Fruit fly (Drosophila melanogaster) whole organism, embryonic: Measurements from ENCODE around the gene CG4074.

Source experiments
- BtbVII ChIP-seq: fragments of 200-800 bp; sonication (Bioruptor generic); optimal IDR thresholded peaks from 3 replicates; lab custom pipeline; 2017; ENCODE audit warnings: missing biosample characterization, mild to moderate bottlenecking, missing genetic modification characterization
- CG10462 ChIP-seq: fragments of 200-800 bp; sonication (Bioruptor generic); optimal IDR thresholded peaks from 2 replicates; lab custom pipeline; 2016; ENCODE audit warnings: missing biosample characterization, missing genetic modification characterization
- CG11504 ChIP-seq: fragments of 200-800 bp; sonication (Bioruptor generic); optimal IDR thresholded peaks from 3 replicates; lab custom pipeline; 2019; ENCODE audit warnings: missing biosample characterization, mild to moderate bottlenecking, missing genetic modification characterization, moderate library complexity
- CG12659 ChIP-seq: fragments of 200-800 bp; sonication (Bioruptor generic); optimal IDR thresholded peaks from 3 replicates; lab custom pipeline; 2017; ENCODE audit warnings: mild to moderate bottlenecking, missing biosample characterization, missing genetic modification reagents, missing genetic modification characterization
- CG13894 ChIP-seq: fragments of 200-800 bp; sonication (Bioruptor generic); optimal IDR thresholded peaks from 3 replicates; lab custom pipeline; 2018; ENCODE audit warnings: missing biosample characterization, mild to moderate bottlenecking, missing genetic modification characterization, moderate library complexity
- CG14860 ChIP-seq: fragments of 200-800 bp; sonication (Bioruptor generic); IDR thresholded peaks from 3 replicates; pipeline ENCODE4 v1.3.6; 2022; ENCODE audit warnings: missing biosample characterization, missing genetic modification characterization; ENCODE audit not compliant: partially characterized antibody
- CG17186 ChIP-seq: fragments of 200-800 bp; sonication (Bioruptor generic); optimal IDR thresholded peaks from 3 replicates; lab custom pipeline; 2017; ENCODE audit warnings: missing biosample characterization, missing genetic modification reagents, missing genetic modification characterization
- CG17361 ChIP-seq: fragments of 200-800 bp; sonication (Bioruptor generic); IDR thresholded peaks from 3 replicates; pipeline ENCODE4 v1.3.6; 2022; ENCODE audit warnings: missing biosample characterization, missing genetic modification characterization
- CG17568 ChIP-seq: fragments of 200-800 bp; sonication (Bioruptor generic); optimal IDR thresholded peaks from 2 replicates; lab custom pipeline; 2018; ENCODE audit warnings: missing biosample characterization, mild to moderate bottlenecking, missing genetic modification characterization, moderate library complexity
- CG17612 ChIP-seq: fragments of 200-800 bp; sonication (Bioruptor generic); IDR thresholded peaks from 2 replicates; pipeline ENCODE4 v1.3.6; 2022; ENCODE audit warnings: missing biosample characterization, missing genetic modification characterization
- CG18011 ChIP-seq: fragments of 200-800 bp; sonication (Bioruptor generic); optimal IDR thresholded peaks from 2 replicates; lab custom pipeline; 2017; ENCODE audit warnings: missing biosample characterization, missing genetic modification characterization, mild to moderate bottlenecking, moderate library complexity, missing genotype
- CG18262 ChIP-seq: fragments of 200-800 bp; optimal IDR thresholded peaks from 3 replicates; lab custom pipeline; 2019; ENCODE audit warnings: missing biosample characterization, mild to moderate bottlenecking, missing genetic modification characterization, moderate library complexity
- CG34376 ChIP-seq: fragments of 200-800 bp; sonication (Bioruptor generic); optimal IDR thresholded peaks from 2 replicates; lab custom pipeline; 2018; ENCODE audit warnings: missing biosample characterization, mild to moderate bottlenecking, missing genetic modification characterization
- CG5180 ChIP-seq: fragments of 200-800 bp; sonication (Bioruptor generic); optimal IDR thresholded peaks from 3 replicates; lab custom pipeline; 2017; ENCODE audit warnings: missing biosample characterization, missing genetic modification characterization, mild to moderate bottlenecking, moderate library complexity, missing genetic modification reagents
- CG6683 ChIP-seq: fragments of 200-800 bp; sonication (Bioruptor generic); optimal IDR thresholded peaks from 2 replicates; lab custom pipeline; 2017; ENCODE audit warnings: missing biosample characterization, mild to moderate bottlenecking, missing genetic modification characterization, missing genetic modification reagents
- CTCF ChIP-seq: fragments of 200-800 bp; sonication (Bioruptor generic); optimal IDR thresholded peaks from 2 replicates; lab custom pipeline; 2017; ENCODE audit warnings: missing biosample characterization, mild to moderate bottlenecking, missing genetic modification characterization, moderate library complexity
- CoRest ChIP-seq: fragments of 200-800 bp; sonication (Bioruptor generic); optimal IDR thresholded peaks from 3 replicates; lab custom pipeline; 2018; ENCODE audit warnings: missing biosample characterization, mild to moderate bottlenecking, missing genetic modification characterization, moderate library complexity
- D ChIP-seq, 2 experiments: fragments of 200-800 bp in 1 of 2; fragments of >200 bp in 1 of 2; sonication (Bioruptor generic) in 1 of 2; optimal IDR thresholded peaks; 2 replicates in 1 of 2; 3 replicates in 1 of 2; lab custom pipeline; 2017; ENCODE audit warnings: mild to moderate bottlenecking in 1 of 2, missing biosample characterization in 1 of 2, missing genetic modification characterization in 1 of 2, missing genetic modification reagents in 1 of 2
- Ets65A ChIP-seq: fragments of 200-800 bp; sonication (Bioruptor generic); peaks from one replicate; lab custom pipeline; 2016; ENCODE audit warnings: missing biosample characterization, missing genetic modification characterization
- Fer1 ChIP-seq: fragments of 200-800 bp; sonication (Bioruptor generic); optimal IDR thresholded peaks from 2 replicates; lab custom pipeline; 2017; ENCODE audit warnings: missing biosample characterization, mild to moderate bottlenecking, missing genetic modification characterization
- H2.0 ChIP-seq: fragments of 200-800 bp; sonication (Bioruptor generic); IDR thresholded peaks from 2 replicates; pipeline ENCODE4 v1.3.6; 2022; ENCODE audit warnings: missing biosample characterization, missing genetic modification characterization
- MBD-R2 ChIP-seq: fragments of 200-800 bp; sonication (Bioruptor generic); IDR thresholded peaks from 2 replicates; pipeline ENCODE4 v1.3.6; 2022; ENCODE audit warnings: missing biosample characterization, missing genetic modification characterization
- MTF-1 ChIP-seq: fragments of 200-800 bp; sonication (Bioruptor generic); optimal IDR thresholded peaks from 2 replicates; lab custom pipeline; 2018; ENCODE audit warnings: missing biosample characterization, mild to moderate bottlenecking, missing genetic modification characterization, borderline replicate concordance
- Oaz ChIP-seq: fragments of 200-800 bp; sonication (Bioruptor generic); IDR thresholded peaks from 2 replicates; pipeline ENCODE4 v1.3.6; 2022; ENCODE audit warnings: missing biosample characterization, missing genetic modification characterization
- PHDP ChIP-seq: fragments of 200-800 bp; sonication (Bioruptor generic); optimal IDR thresholded peaks from 3 replicates; lab custom pipeline; 2018; ENCODE audit warnings: missing biosample characterization, mild to moderate bottlenecking, missing genetic modification characterization, moderate library complexity
- Pdp1 ChIP-seq, 2 experiments: fragments of 200-800 bp; sonication (Bioruptor generic); optimal IDR thresholded peaks; 3 replicates each; lab custom pipeline; 2016; ENCODE audit warnings: missing biosample characterization in 2 of 2, missing genetic modification characterization in 2 of 2, mild to moderate bottlenecking in 1 of 2, moderate library complexity in 1 of 2
- Rfx ChIP-seq: fragments of 200-800 bp; sonication (Bioruptor generic); IDR thresholded peaks from 2 replicates; pipeline ENCODE4 v1.3.6; 2022; ENCODE audit warnings: missing biosample characterization, missing genetic modification characterization
- Sox100B ChIP-seq: fragments of 200-800 bp; sonication (Bioruptor generic); optimal IDR thresholded peaks from 3 replicates; lab custom pipeline; 2018; ENCODE audit warnings: missing biosample characterization, mild to moderate bottlenecking, missing genetic modification characterization
- abd-A ChIP-seq: fragments of 200-800 bp; sonication (Bioruptor generic); optimal IDR thresholded peaks from 3 replicates; lab custom pipeline; 2019; ENCODE audit warnings: missing biosample characterization, mild to moderate bottlenecking, missing genetic modification characterization, moderate library complexity
- bowl ChIP-seq: fragments of 200-800 bp; sonication (Bioruptor generic); IDR thresholded peaks from 2 replicates; pipeline ENCODE4 v1.3.6; 2022; ENCODE audit warnings: missing biosample characterization, missing genetic modification characterization
- dan ChIP-seq: fragments of 200-800 bp; sonication (Bioruptor generic); IDR thresholded peaks from 2 replicates; pipeline ENCODE4 v1.3.6; 2022; ENCODE audit warnings: missing biosample characterization, missing genetic modification characterization
- disco-r ChIP-seq: fragments of 200-800 bp; sonication (Bioruptor generic); optimal IDR thresholded peaks from 2 replicates; lab custom pipeline; 2016; ENCODE audit warnings: missing biosample characterization, missing genetic modification characterization
- dmrt99B ChIP-seq: fragments of 200-800 bp; sonication (Bioruptor generic); optimal IDR thresholded peaks from 2 replicates; lab custom pipeline; 2018; ENCODE audit warnings: missing biosample characterization, mild to moderate bottlenecking, missing genetic modification characterization, moderate library complexity
- dysf ChIP-seq: fragments of 200-800 bp; sonication (Bioruptor generic); IDR thresholded peaks from 3 replicates; pipeline ENCODE4 v1.3.6; 2022; ENCODE audit warnings: missing biosample characterization, missing genetic modification characterization
- ems ChIP-seq: fragments of 200-800 bp; sonication (Bioruptor generic); optimal IDR thresholded peaks from 3 replicates; lab custom pipeline; 2016; ENCODE audit warnings: missing biosample characterization, missing genetic modification characterization
- gcm ChIP-seq: fragments of 200-800 bp; sonication (Bioruptor generic); optimal IDR thresholded peaks from 2 replicates; lab custom pipeline; 2019; ENCODE audit warnings: missing biosample characterization, mild to moderate bottlenecking, missing genetic modification characterization, moderate library complexity
- h ChIP-seq: fragments of >200 bp; optimal IDR thresholded peaks from 2 replicates; lab custom pipeline; 2017
- lab ChIP-seq: fragments of 200-800 bp; sonication (Bioruptor generic); optimal IDR thresholded peaks from 3 replicates; lab custom pipeline; 2017; ENCODE audit warnings: missing biosample characterization, missing genetic modification characterization, mild to moderate bottlenecking, moderate library complexity, missing genetic modification reagents
- lilli ChIP-seq: fragments of 200-800 bp; sonication (Bioruptor generic); optimal IDR thresholded peaks from 3 replicates; lab custom pipeline; 2016; ENCODE audit warnings: missing biosample characterization, missing genetic modification characterization
- nmo ChIP-seq: fragments of 200-800 bp; sonication (Bioruptor generic); optimal IDR thresholded peaks from 2 replicates; lab custom pipeline; 2018; ENCODE audit warnings: missing biosample characterization, mild to moderate bottlenecking, missing genetic modification characterization, moderate library complexity
- peb ChIP-seq: fragments of 200-800 bp; sonication (Bioruptor generic); IDR thresholded peaks from 2 replicates; pipeline ENCODE4 v1.3.6; 2022; ENCODE audit warnings: missing biosample characterization, missing genetic modification characterization
- pho ChIP-seq: fragments of 200-800 bp; sonication (Bioruptor generic); optimal IDR thresholded peaks from 2 replicates; lab custom pipeline; 2016; ENCODE audit warnings: missing biosample characterization, missing genetic modification characterization
- phol ChIP-seq: fragments of 200-800 bp; sonication (Bioruptor generic); optimal IDR thresholded peaks from 3 replicates; lab custom pipeline; 2018; ENCODE audit warnings: missing biosample characterization, mild to moderate bottlenecking, missing genetic modification characterization, moderate library complexity
- prd ChIP-seq, 3 experiments: fragments of >200 bp in 2 of 3; fragments of 200-800 bp in 1 of 3; sonication (Bioruptor generic) in 1 of 3; optimal IDR thresholded peaks in 2 of 3; IDR thresholded peaks in 1 of 3; 2 replicates in 2 of 3; 3 replicates in 1 of 3; pipeline versions ENCODE4 v1.3.6 to Lab custom; 2017 to 2022; ENCODE audit warnings: missing biosample characterization in 1 of 3, missing genetic modification characterization in 1 of 3
- pzg ChIP-seq: fragments of 200-800 bp; sonication (Bioruptor generic); optimal IDR thresholded peaks from 3 replicates; lab custom pipeline; 2018; ENCODE audit warnings: missing biosample characterization, mild to moderate bottlenecking, missing genetic modification characterization, moderate library complexity
- row ChIP-seq: fragments of 200-800 bp; sonication (Bioruptor generic); IDR thresholded peaks from 3 replicates; pipeline ENCODE4 v1.3.6; 2022; ENCODE audit warnings: missing biosample characterization, missing genetic modification characterization
- scrt ChIP-seq: fragments of 200-800 bp; sonication (Bioruptor generic); optimal IDR thresholded peaks from 2 replicates; lab custom pipeline; 2018; ENCODE audit warnings: missing biosample characterization, mild to moderate bottlenecking, missing genetic modification characterization, moderate library complexity
- tx ChIP-seq: fragments of 200-800 bp; sonication (Bioruptor generic); optimal IDR thresholded peaks from 2 replicates; lab custom pipeline; 2016; ENCODE audit warnings: missing biosample characterization, missing genetic modification characterization
- vnd ChIP-seq: fragments of 200-800 bp; sonication (Bioruptor generic); IDR thresholded peaks from 3 replicates; pipeline ENCODE4 v1.3.6; 2022; ENCODE audit warnings: missing biosample characterization, missing genetic modification characterization; ENCODE audit not compliant: partially characterized antibody

Gene CG4074

dm6 chr3L:20747299-20747925 is 21.9 kb downstream of the CG4074 start (continued):
- TF ChIP-seq dysf (GFP tag; lab: Robert Waterston, UW), result 0 out of 3 replicates have a peak, but pooled peaks have one; percentile 35
- TF ChIP-seq CG6683 (GFP tag; lab: Kevin White, UChicago), result no peak
- peak; percentile 58 for TF ChIP-seq CG11504 (tag; lab: Kevin White, UChicago)
- TF ChIP-seq abd-A (tag; lab: Kevin White, UChicago), result peak; percentile 53
- TF ChIP-seq D (optimal IDR thresholded peaks at IDR 0.05; lab: Kevin White, UChicago), result no peak
- no peak for TF ChIP-seq D (GFP tag; optimal IDR thresholded peaks at IDR 0.05; lab: Kevin White, UChicago)
- TF ChIP-seq bowl (GFP tag; lab: Robert Waterston, UW), result no peak
- no peak for TF ChIP-seq CG12659
- TF ChIP-seq Rfx, result peak; percentile 24; the same call in 1 of the 2 replicates
- TF ChIP-seq peb (GFP tag; lab: Robert Waterston, UW), result no peak
- no peak for TF ChIP-seq Oaz
- TF ChIP-seq Pdp1 (GFP tag; optimal IDR thresholded peaks at IDR 0.05; lab: Kevin White, UChicago), result peak in 1 of 2 experiments; percentile 1
- no peak for TF ChIP-seq pzg (GFP tag; lab: Kevin White, UChicago)
- no peak for TF ChIP-seq vnd (GFP tag; lab: Robert Waterston, UW)
- peak; percentile 41 for TF ChIP-seq PHDP (tag; lab: Kevin White, UChicago)
- no peak for TF ChIP-seq CG18011 (GFP tag; lab: Kevin White, UChicago)
- TF ChIP-seq dmrt99B (tag; lab: Kevin White, UChicago), result peak; percentile 57
- no peak for TF ChIP-seq CG10462 (GFP tag; lab: Kevin White, UChicago)
- no peak for TF ChIP-seq prd (optimal IDR thresholded peaks at IDR 0.05; lab: Kevin White, UChicago)
- no peak for TF ChIP-seq prd (GFP tag; IDR thresholded peaks at IDR 0.05; lab: Robert Waterston, UW)
- TF ChIP-seq BtbVII, result no peak
- no peak for TF ChIP-seq CG17568 (GFP tag; lab: Kevin White, UChicago)
- TF ChIP-seq lilli (GFP tag; lab: Kevin White, UChicago), result peak; percentile 40
- no peak for TF ChIP-seq CG14860 (GFP tag; lab: Robert Waterston, UW)
- peak; percentile 25 for TF ChIP-seq Fer1 (GFP tag; lab: Kevin White, UChicago)
- no peak for TF ChIP-seq CG5180
- TF ChIP-seq disco-r (GFP tag; lab: Kevin White, UChicago), result no peak
- TF ChIP-seq tx (GFP tag; lab: Kevin White, UChicago), result no peak
- no peak for TF ChIP-seq MTF-1 (GFP tag; lab: Kevin White, UChicago)
- peak; percentile 86 for TF ChIP-seq CG13894 (tag; lab: Kevin White, UChicago)
- TF ChIP-seq scrt (GFP tag; lab: Kevin White, UChicago), result peak; percentile 64
- TF ChIP-seq CG34376 (GFP tag; lab: Kevin White, UChicago), result no peak
- TF ChIP-seq CG17186, result no peak
- peak; percentile 15 for TF ChIP-seq phol (tag; lab: Kevin White, UChicago)
- TF ChIP-seq CTCF, result no peak
- no peak for TF ChIP-seq gcm (GFP tag; lab: Kevin White, UChicago)
- TF ChIP-seq lab (GFP tag; lab: Kevin White, UChicago), result peak; percentile 54
- peak; percentile 89 for TF ChIP-seq Ets65A (GFP tag; lab: Kevin White, UChicago)
- TF ChIP-seq MBD-R2 (GFP tag; lab: Robert Waterston, UW), result no peak
- no peak for TF ChIP-seq CG18262 (tag; lab: Kevin White, UChicago)
- TF ChIP-seq nmo, result peak; percentile 7
- TF ChIP-seq H2.0 (GFP tag; lab: Robert Waterston, UW), result 0 out of 2 replicates have a peak, but pooled peaks have one; percentile 15
- TF ChIP-seq ems (GFP tag; lab: Kevin White, UChicago), result no peak
- TF ChIP-seq CoRest (tag; lab: Kevin White, UChicago), result peak; percentile 20
- TF ChIP-seq pho, result no peak
- TF ChIP-seq h, result no peak
- 0 out of 3 replicates have a peak, but pooled peaks have one; percentile 28 for TF ChIP-seq CG17361 (GFP tag; lab: Robert Waterston, UW)
- TF ChIP-seq dan (GFP tag; lab: Robert Waterston, UW), result no peak
- peak; percentile 58; the same call in 1 of the 3 replicates for TF ChIP-seq row (GFP tag; lab: Robert Waterston, UW)
- TF ChIP-seq Sox100B (GFP tag; lab: Kevin White, UChicago), result peak; percentile 12
- no peak for TF ChIP-seq CG17612 (GFP tag; lab: Robert Waterston, UW)
